Worm (Caenorhabditis elegans): ENCODE results near the gene K08H2.4.

ce11 chrX:13206011-13206410, 32.3 kb upstream of the K08H2.4 start:
- TF ChIP-seq lsy-2 (tag; optimal IDR thresholded peaks at IDR 0.05) (no peak), ztf-1 (GFP tag; conservative IDR thresholded peaks at IDR 0.05) (no peak), nhr-77 (tag; optimal IDR thresholded peaks at IDR 0.05) (no peak), nhr-237 (tag; optimal IDR thresholded peaks at IDR 0.05) (no peak), nhr-10 (tag; optimal IDR thresholded peaks at IDR 0.05) (no peak), egl-27 (tag; optimal IDR thresholded peaks at IDR 0.05) (no peak), alr-1 (tag; optimal IDR thresholded peaks at IDR 0.05) (no peak), aly-2 (tag; optimal IDR thresholded peaks at IDR 0.05) (no peak), lin-13 (GFP tag; optimal IDR thresholded peaks at IDR 0.05) (no peak), mdl-1 (tag; optimal IDR thresholded peaks at IDR 0.05) (no peak), lin-11 (tag; optimal IDR thresholded peaks at IDR 0.05) (no peak), unc-62 (GFP tag; optimal IDR thresholded peaks at IDR 0.05) (no peak), C34F6.9 (tag; optimal IDR thresholded peaks at IDR 0.05) (peak; percentile 2), ceh-82 (tag; optimal IDR thresholded peaks at IDR 0.05) (no peak)
